Worm (Caenorhabditis elegans) whole organism, L1 larva: ENCODE measurements around the gene M02D8.5.

ENCODE experiments used
- C16A3.4 ChIP-seq: fragments of 150-350 bp; optimal IDR thresholded peaks from 2 replicates; lab custom pipeline; 2014; ENCODE audit warnings: missing biosample characterization, missing genetic modification characterization
- F16B12.6 ChIP-seq: fragments of 150-350 bp; optimal IDR thresholded peaks from 2 replicates; lab custom pipeline; 2014; ENCODE audit warnings: missing biosample characterization, missing genetic modification characterization
- alr-1 ChIP-seq: fragments of 200-800 bp; sonication (Bioruptor generic); optimal IDR thresholded peaks from 2 replicates; lab custom pipeline; 2018; ENCODE audit warnings: borderline replicate concordance, mild to moderate bottlenecking, missing genetic modification characterization, missing compliant biosample characterization
- ama-1 ChIP-seq: fragments of 150-350 bp; optimal IDR thresholded peaks from 2 replicates; lab custom pipeline; 2014
- blmp-1 ChIP-seq: fragments of 150-350 bp; optimal IDR thresholded peaks from 2 replicates; lab custom pipeline; 2014; ENCODE audit warnings: missing biosample characterization, missing genetic modification characterization
- ceh-63 ChIP-seq: fragments of 200-800 bp; sonication (Bioruptor generic); optimal IDR thresholded peaks from 2 replicates; lab custom pipeline; 2018; ENCODE audit warnings: mild to moderate bottlenecking, missing genetic modification characterization, missing compliant biosample characterization
- ceh-88 ChIP-seq: fragments of 200-800 bp; sonication (Bioruptor generic); IDR thresholded peaks from 2 replicates; pipeline ENCODE4 v1.3.6; 2022; ENCODE audit warnings: missing genetic modification characterization, missing compliant biosample characterization
- ceh-90 ChIP-seq: sonication (generic microtip); optimal IDR thresholded peaks from 2 replicates; lab custom pipeline; 2016; ENCODE audit warnings: missing genetic modification characterization, missing compliant biosample characterization
- dpl-1 ChIP-seq, 3 experiments: fragments of 150-350 bp in 2 of 3; sonication (generic microtip) in 1 of 3; optimal IDR thresholded peaks; 2 replicates each; lab custom pipeline; 2014 to 2017; ENCODE audit warnings: missing biosample characterization in 3 of 3, missing genetic modification characterization in 3 of 3, missing genetic modification reagents in 3 of 3
- efl-1 ChIP-seq, 4 experiments: fragments of 150-350 bp; optimal IDR thresholded peaks in 3 of 4; peaks in 1 of 4; 1 replicate in 1 of 4; 2 replicates in 3 of 4; lab custom pipeline; 2014; ENCODE audit warnings: missing biosample characterization in 2 of 4, missing genetic modification characterization in 2 of 4, missing genetic modification reagents in 2 of 4
- elt-2 ChIP-seq: sonication (generic microtip); optimal IDR thresholded peaks from 2 replicates; lab custom pipeline; 2016; ENCODE audit warnings: missing genetic modification characterization, mild to moderate bottlenecking, inconsistent platforms, missing compliant biosample characterization, missing genetic modification reagents
- fkh-10 ChIP-seq: sonication (generic microtip); optimal IDR thresholded peaks from 2 replicates; lab custom pipeline; 2017; ENCODE audit warnings: missing biosample characterization, missing genetic modification reagents, missing genetic modification characterization
- fos-1 ChIP-seq: fragments of 150-350 bp; optimal IDR thresholded peaks from 2 replicates; lab custom pipeline; 2014; ENCODE audit warnings: missing biosample characterization, missing genetic modification characterization
- grh-1 ChIP-seq: fragments of 200-800 bp; sonication (Bioruptor generic); IDR thresholded peaks from 2 replicates; pipeline ENCODE4 v1.3.6; 2022; ENCODE audit warnings: missing genetic modification reagents, missing genetic modification characterization, missing compliant biosample characterization
- hlh-17 ChIP-seq: fragments of 200-800 bp; sonication (Bioruptor generic); optimal IDR thresholded peaks from 2 replicates; lab custom pipeline; 2018; ENCODE audit warnings: missing genetic modification characterization, mild to moderate bottlenecking, missing compliant biosample characterization, moderate library complexity, borderline replicate concordance
- hlh-4 ChIP-seq: sonication (generic microtip); optimal IDR thresholded peaks from 2 replicates; lab custom pipeline; 2016; ENCODE audit warnings: mild to moderate bottlenecking, missing genetic modification characterization, missing compliant biosample characterization
- hpl-2 ChIP-seq: fragments of 150-350 bp; optimal IDR thresholded peaks from 2 replicates; lab custom pipeline; 2014; ENCODE audit warnings: missing biosample characterization, missing genetic modification reagents, missing genetic modification characterization
- irx-1 ChIP-seq: sonication (generic microtip); optimal IDR thresholded peaks from 2 replicates; lab custom pipeline; 2016; ENCODE audit warnings: missing genetic modification characterization, missing compliant biosample characterization
- isw-1 ChIP-seq: fragments of 200-800 bp; sonication (Bioruptor generic); IDR thresholded peaks from 2 replicates; pipeline ENCODE4 v1.3.6; 2022; ENCODE audit warnings: missing genetic modification characterization, missing compliant biosample characterization
- lin-13 ChIP-seq: fragments of 150-350 bp; optimal IDR thresholded peaks from 2 replicates; lab custom pipeline; 2014; ENCODE audit warnings: missing biosample characterization, missing genetic modification reagents, missing genetic modification characterization
- lin-14 ChIP-seq: fragments of 200-800 bp; sonication (Bioruptor generic); optimal IDR thresholded peaks from 2 replicates; lab custom pipeline; 2018; ENCODE audit warnings: mild to moderate bottlenecking, missing genetic modification characterization, moderate library complexity, missing compliant biosample characterization
- lin-35 ChIP-seq, 2 experiments: fragments of 150-350 bp; optimal IDR thresholded peaks; 2 replicates each; lab custom pipeline; 2014; ENCODE audit warnings: missing biosample characterization in 2 of 2, missing genetic modification characterization in 2 of 2, missing genetic modification reagents in 2 of 2
- lin-39 ChIP-seq: fragments of 150-350 bp; optimal IDR thresholded peaks from 2 replicates; lab custom pipeline; 2014; ENCODE audit warnings: missing biosample characterization, missing genetic modification reagents, missing genetic modification characterization
- lir-3 ChIP-seq: sonication (generic microtip); optimal IDR thresholded peaks from 2 replicates; lab custom pipeline; 2016; ENCODE audit warnings: mild to moderate bottlenecking, missing genetic modification characterization, moderate library complexity, missing compliant biosample characterization; ENCODE audit not compliant: poor library complexity
- lsy-2 ChIP-seq, 2 experiments: fragments of 150-350 bp; optimal IDR thresholded peaks; 2 replicates each; lab custom pipeline; 2014; ENCODE audit warnings: missing biosample characterization in 2 of 2, missing genetic modification characterization in 2 of 2
- mab-9 ChIP-seq: fragments of 200-800 bp; sonication (Bioruptor generic); IDR thresholded peaks from 2 replicates; pipeline ENCODE4 v1.3.6; 2022; ENCODE audit warnings: missing genetic modification reagents, missing genetic modification characterization, missing compliant biosample characterization
- mdl-1 ChIP-seq, 2 experiments: fragments of 150-350 bp; optimal IDR thresholded peaks; 2 replicates each; lab custom pipeline; 2014 to 2017; ENCODE audit warnings: missing biosample characterization in 2 of 2, missing genetic modification characterization in 2 of 2, inconsistent platforms in 1 of 2
- mef-2 ChIP-seq: fragments of 150-350 bp; optimal IDR thresholded peaks from 2 replicates; lab custom pipeline; 2014; ENCODE audit warnings: missing biosample characterization, missing genetic modification characterization
- mep-1 ChIP-seq: fragments of 150-350 bp; optimal IDR thresholded peaks from 2 replicates; lab custom pipeline; 2014; ENCODE audit warnings: missing biosample characterization, missing genetic modification characterization
- nhr-12 ChIP-seq: sonication (generic microtip); optimal IDR thresholded peaks from 2 replicates; lab custom pipeline; 2017; ENCODE audit warnings: missing biosample characterization, missing genetic modification characterization
- nhr-20 ChIP-seq: sonication (generic microtip); optimal IDR thresholded peaks from 2 replicates; lab custom pipeline; 2016; ENCODE audit warnings: mild to moderate bottlenecking, missing genetic modification characterization, missing compliant biosample characterization
- nhr-237 ChIP-seq: fragments of 150-350 bp; optimal IDR thresholded peaks from 2 replicates; lab custom pipeline; 2014; ENCODE audit warnings: missing biosample characterization, missing genetic modification characterization
- nhr-47 ChIP-seq: sonication (generic microtip); optimal IDR thresholded peaks from 2 replicates; lab custom pipeline; 2016; ENCODE audit warnings: mild to moderate bottlenecking, missing genetic modification characterization, moderate library complexity, missing compliant biosample characterization
- nhr-71 ChIP-seq: sonication (generic microtip); optimal IDR thresholded peaks from 2 replicates; lab custom pipeline; 2016; ENCODE audit warnings: mild to moderate bottlenecking, missing genetic modification characterization, moderate library complexity, missing compliant biosample characterization
- nhr-77 ChIP-seq: fragments of 150-350 bp; optimal IDR thresholded peaks from 2 replicates; lab custom pipeline; 2014; ENCODE audit warnings: missing biosample characterization, missing genetic modification characterization
- nhr-85 ChIP-seq: sonication (generic microtip); peaks from one replicate; lab custom pipeline; 2016; ENCODE audit warnings: missing genetic modification characterization, inconsistent platforms, missing compliant biosample characterization
- nhr-90 ChIP-seq: sonication (generic microtip); optimal IDR thresholded peaks from 2 replicates; lab custom pipeline; 2016; ENCODE audit warnings: mild to moderate bottlenecking, missing genetic modification characterization, missing compliant biosample characterization; ENCODE audit not compliant: poor library complexity
- pag-3 ChIP-seq: sonication (generic microtip); optimal IDR thresholded peaks from 2 replicates; lab custom pipeline; 2017; ENCODE audit warnings: missing genetic modification characterization, mild to moderate bottlenecking, missing compliant biosample characterization, antibody characterized with exemption, borderline replicate concordance; ENCODE audit not compliant: insufficient read depth
- skn-1 ChIP-seq: fragments of 150-350 bp; optimal IDR thresholded peaks from 2 replicates; lab custom pipeline; 2014; ENCODE audit warnings: missing biosample characterization, missing genetic modification characterization
- snu-23 ChIP-seq: sonication (generic microtip); optimal IDR thresholded peaks from 2 replicates; lab custom pipeline; 2016; ENCODE audit warnings: missing genetic modification characterization, missing compliant biosample characterization
- sptf-1 ChIP-seq: fragments of 150-350 bp; optimal IDR thresholded peaks from 2 replicates; lab custom pipeline; 2014; ENCODE audit warnings: missing biosample characterization, missing genetic modification characterization
- tbx-2 ChIP-seq: sonication (generic microtip); optimal IDR thresholded peaks from 2 replicates; lab custom pipeline; 2016; ENCODE audit warnings: missing genetic modification characterization, missing compliant biosample characterization
- tlp-1 ChIP-seq: fragments of 150-350 bp; optimal IDR thresholded peaks from 2 replicates; lab custom pipeline; 2014; ENCODE audit warnings: missing biosample characterization, missing genetic modification characterization
- unc-130 ChIP-seq: fragments of 150-350 bp; optimal IDR thresholded peaks from 2 replicates; lab custom pipeline; 2017; ENCODE audit warnings: missing biosample characterization, missing genetic modification characterization, inconsistent platforms
- unc-30 ChIP-seq: sonication (generic microtip); optimal IDR thresholded peaks from 2 replicates; lab custom pipeline; 2017; ENCODE audit warnings: missing biosample characterization, missing genetic modification characterization
- unc-62 ChIP-seq: fragments of 150-350 bp; optimal IDR thresholded peaks from 2 replicates; lab custom pipeline; 2014; ENCODE audit warnings: missing biosample characterization, missing genetic modification reagents, missing genetic modification characterization
- unc-98 ChIP-seq: fragments of 200-800 bp; sonication (Bioruptor generic); IDR thresholded peaks from 2 replicates; pipeline ENCODE4 v1.3.6; 2022; ENCODE audit warnings: missing genetic modification characterization, missing compliant biosample characterization
- xbp-1 ChIP-seq: sonication (generic microtip); optimal IDR thresholded peaks from 2 replicates; lab custom pipeline; 2016; ENCODE audit warnings: missing genetic modification characterization, missing compliant biosample characterization
- zag-1 ChIP-seq: fragments of 150-350 bp; optimal IDR thresholded peaks from 2 replicates; lab custom pipeline; 2014; ENCODE audit warnings: missing biosample characterization, missing genetic modification characterization
- zip-4 ChIP-seq: fragments of 200-800 bp; sonication (Bioruptor generic); optimal IDR thresholded peaks from 2 replicates; lab custom pipeline; 2018; ENCODE audit warnings: mild to moderate bottlenecking, missing genetic modification characterization, moderate library complexity, missing compliant biosample characterization

The M02D8.5 gene

DNA sequence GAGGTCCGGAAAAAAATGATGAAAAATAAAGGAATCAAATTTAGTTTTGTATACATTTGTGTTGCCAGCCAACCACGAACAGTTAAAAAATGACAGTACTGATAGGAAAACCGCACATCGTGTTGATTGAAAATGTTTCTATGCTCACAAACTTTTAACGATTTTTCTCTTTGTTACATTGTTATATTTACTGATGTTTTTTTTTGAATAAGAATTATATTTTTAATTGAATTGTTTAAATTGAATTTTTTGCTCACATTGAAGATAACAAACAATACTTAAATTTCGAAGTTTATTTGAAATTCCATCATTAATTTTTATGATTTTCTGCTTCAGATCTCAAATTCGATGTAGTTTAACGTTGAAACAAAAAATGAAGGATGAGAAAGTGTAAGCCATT is at the start of gene M02D8.5:
Gene M02D8.5 (minus strand): TSS at position 101 of the 400 bp plus-strand sequence.
- no peak for TF ChIP-seq snu-23 (GFP tag; lab: Kevin White, UChicago)
- no peak for TF ChIP-seq unc-130 (tag; lab: Kevin White, UChicago)
- no peak for TF ChIP-seq hlh-17 (GFP tag; lab: Kevin White, UChicago)

DNA sequence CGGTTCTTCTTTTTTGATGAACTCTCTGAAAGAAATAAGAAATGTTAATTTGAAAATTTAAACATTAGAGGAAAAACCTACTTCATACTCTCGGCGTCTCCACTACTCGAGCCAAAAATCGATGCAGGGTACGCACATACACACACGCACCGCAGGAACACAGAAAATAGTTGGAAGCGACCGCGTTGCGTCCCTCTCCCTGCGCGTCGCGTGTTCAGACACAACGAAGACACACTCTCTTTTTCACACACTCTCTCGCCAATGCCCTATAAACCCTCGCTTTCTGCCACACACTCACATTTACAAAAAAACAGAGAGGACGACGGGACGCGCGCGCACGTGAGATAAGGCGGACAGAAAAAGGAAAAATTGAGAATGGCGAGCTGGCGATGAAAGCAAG is 49.5 kb upstream of the M02D8.5 start, which contains the start of gene R04E5.9:
Gene R04E5.9 (minus strand): TSS at position 235 of the 400 bp plus-strand sequence.
- TF ChIP-seq ceh-63 (GFP tag; lab: Kevin White, UChicago): no peak
- TF ChIP-seq mep-1 (tag; lab: Kevin White, UChicago): peak; percentile 94
- TF ChIP-seq tlp-1 (tag; lab: Kevin White, UChicago): no peak
- peak; percentile 82 for TF ChIP-seq nhr-85 (tag; lab: Kevin White, UChicago)
- peak; percentile 72 for TF ChIP-seq nhr-77 (tag; lab: Kevin White, UChicago)
- TF ChIP-seq C16A3.4 (tag; lab: Kevin White, UChicago): peak; percentile 75
- peak; percentile 62 for TF ChIP-seq irx-1 (tag; lab: Kevin White, UChicago)
- TF ChIP-seq nhr-71 (tag; lab: Kevin White, UChicago): peak; percentile 92
- TF ChIP-seq nhr-47 (tag; lab: Kevin White, UChicago): peak; percentile 91
- peak; percentile 89 for TF ChIP-seq snu-23 (GFP tag; lab: Kevin White, UChicago)
- TF ChIP-seq grh-1 (GFP tag; lab: Robert Waterston, UW): 0 out of 2 replicates have a peak, but pooled peaks have one; percentile 34
- TF ChIP-seq alr-1 (tag; lab: Kevin White, UChicago): no peak
- peak; percentile 78 for TF ChIP-seq xbp-1 (tag; lab: Kevin White, UChicago)
- peak; percentile 86 for TF ChIP-seq nhr-20 (tag; lab: Kevin White, UChicago)
- no peak for TF ChIP-seq nhr-12 (tag; lab: Kevin White, UChicago)
- peak; percentile 76 for TF ChIP-seq skn-1 (tag; lab: Kevin White, UChicago)
- no peak for TF ChIP-seq unc-30 (tag; lab: Kevin White, UChicago)
- TF ChIP-seq F16B12.6 (tag; lab: Kevin White, UChicago): peak; percentile 44
- peak; percentile 88 for TF ChIP-seq blmp-1 (tag; lab: Kevin White, UChicago)
- TF ChIP-seq nhr-237 (tag; lab: Kevin White, UChicago): peak; percentile 66
- TF ChIP-seq tbx-2 (tag; lab: Kevin White, UChicago): peak; percentile 85
- no peak for TF ChIP-seq zag-1 (tag; lab: Kevin White, UChicago)
- peak; percentile 63 to 81 for TF ChIP-seq lin-35 (GFP tag; optimal IDR thresholded peaks at IDR 0.05; lab: Kevin White, UChicago)
- no peak for TF ChIP-seq lin-39
- TF ChIP-seq hlh-4 (tag; lab: Kevin White, UChicago): no peak
- TF ChIP-seq dpl-1 (GFP tag; optimal IDR thresholded peaks at IDR 0.05; lab: Kevin White, UChicago): peak; percentile 22 to 40 (median 29)
- no peak for TF ChIP-seq ceh-90 (tag; lab: Kevin White, UChicago)
- TF ChIP-seq unc-98: no peak
- no peak for TF ChIP-seq unc-130 (tag; lab: Kevin White, UChicago)
- TF ChIP-seq hpl-2 (GFP tag; lab: Kevin White, UChicago): peak; percentile 27
- peak; percentile 79 for TF ChIP-seq fos-1 (tag; lab: Kevin White, UChicago)
- TF ChIP-seq lir-3 (tag; lab: Kevin White, UChicago): no peak
- peak; percentile 69 for TF ChIP-seq mab-9 (GFP tag; lab: Robert Waterston, UW)
- TF ChIP-seq lsy-2 (tag; optimal IDR thresholded peaks at IDR 0.05; lab: Kevin White, UChicago): peak; percentile 65 to 85
- peak; percentile 99 for TF ChIP-seq lin-14
- TF ChIP-seq lin-13 (GFP tag; lab: Kevin White, UChicago): peak; percentile 63
- TF ChIP-seq efl-1 (optimal IDR thresholded peaks at IDR 0.05; lab: Kevin White, UChicago): peak; percentile 62 to 80
- peak; percentile 47 to 94 for TF ChIP-seq efl-1 (GFP tag; optimal IDR thresholded peaks at IDR 0.05 in 1 of 2; lab: Kevin White, UChicago)
- TF ChIP-seq sptf-1 (tag; lab: Kevin White, UChicago): no peak
- TF ChIP-seq fkh-10: peak; percentile 81
- peak; percentile 64 for TF ChIP-seq nhr-90
- peak; percentile 32 for TF ChIP-seq zip-4 (GFP tag; lab: Kevin White, UChicago)
- peak; percentile 69 to 95 for TF ChIP-seq mdl-1 (tag; optimal IDR thresholded peaks at IDR 0.05; lab: Kevin White, UChicago)
- peak; percentile 57 for TF ChIP-seq mef-2 (tag; lab: Kevin White, UChicago)
- TF ChIP-seq pag-3 (tag; lab: Kevin White, UChicago): no peak
- peak; percentile 80 for TF ChIP-seq elt-2 (tag; lab: Kevin White, UChicago)
- TF ChIP-seq unc-62 (GFP tag; lab: Kevin White, UChicago): no peak
- peak; percentile 68; the same call in 1 of the 2 replicates for TF ChIP-seq ceh-88 (GFP tag; lab: Robert Waterston, UW)
- peak; percentile 21 for TF ChIP-seq ama-1 (lab: Kevin White, UChicago)
- TF ChIP-seq isw-1 (GFP tag; lab: Robert Waterston, UW): peak; percentile 71
